Fruit fly (Drosophila melanogaster) whole organism, larva: ENCODE results near the gene TfIIA-S.

Experiments
- noc ChIP-seq: fragments of 200-800 bp; sonication (Bioruptor generic); optimal IDR thresholded peaks from 3 replicates; lab custom pipeline; 2019; ENCODE audit warnings: missing biosample characterization, mild to moderate bottlenecking, missing genetic modification characterization, moderate library complexity

The TfIIA-S gene

dm6 chr3R:23869203-23869892 is 21.5 kb downstream of the TfIIA-S start:
- no peak for TF ChIP-seq noc

DNA sequence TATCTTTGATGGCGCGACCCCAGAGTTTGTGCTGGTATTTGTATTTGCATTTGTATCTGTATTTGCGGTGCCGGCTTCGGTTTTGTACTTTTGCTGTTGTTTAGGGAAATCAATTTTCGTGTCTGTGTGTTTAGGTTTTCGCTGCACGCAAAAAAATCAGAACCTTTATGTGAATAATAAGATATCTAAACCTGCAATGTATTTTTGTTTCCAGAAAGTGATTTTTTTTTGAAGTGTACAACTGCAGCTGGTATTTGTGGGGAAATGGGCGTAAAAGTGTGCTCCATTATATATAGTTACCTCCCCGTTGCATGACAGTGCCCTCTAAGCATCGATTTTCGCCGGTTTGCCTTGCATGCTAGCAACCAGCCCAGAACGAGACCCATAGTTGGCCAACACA is 23.0 kb downstream of the TfIIA-S start:
- no peak for TF ChIP-seq noc

DNA sequence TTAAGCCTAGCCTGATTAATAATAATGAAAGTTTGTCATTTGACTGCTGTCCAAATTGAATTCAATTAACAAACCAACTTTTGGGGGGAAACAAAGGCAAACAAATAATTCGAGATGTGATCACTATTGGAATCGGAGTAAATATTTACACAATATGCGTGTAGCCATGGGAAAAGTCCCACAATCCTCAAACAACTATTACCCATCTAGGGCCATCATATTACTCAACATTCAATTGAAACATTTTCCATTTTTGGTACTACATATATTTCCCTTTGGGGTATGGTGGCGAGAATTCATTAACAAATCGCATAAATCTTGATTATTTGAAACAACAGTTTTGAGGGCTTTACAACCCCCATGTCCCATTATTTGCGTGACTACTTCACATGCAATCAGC is 23.7 kb downstream of the TfIIA-S start:
- TF ChIP-seq noc: no peak

dm6 chr3R:23849599-23849998 is 41.3 kb downstream of the TfIIA-S start:
- TF ChIP-seq noc: no peak

DNA sequence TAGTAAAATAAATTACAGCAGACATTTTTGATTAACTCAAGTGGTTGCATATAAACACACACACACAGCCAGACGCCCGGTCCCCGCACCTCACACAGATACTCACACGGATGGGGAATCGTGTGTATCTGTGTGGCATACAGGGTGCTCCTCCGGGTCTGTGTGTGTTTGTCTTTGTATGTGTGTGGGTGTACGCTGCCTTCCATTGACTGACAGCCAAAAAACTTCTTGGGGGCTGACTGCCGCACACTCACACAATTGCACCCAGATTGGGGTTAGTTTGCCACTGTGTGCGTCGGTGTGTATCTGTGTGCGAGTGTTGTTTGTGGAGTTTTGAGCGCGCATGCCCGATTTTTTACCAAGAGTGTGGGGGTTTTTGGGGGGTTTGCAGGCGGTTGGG is 44.8 kb downstream of the TfIIA-S start:
- TF ChIP-seq noc: no peak
